Worm (Caenorhabditis elegans): ENCODE data around the gene ugt-30.
A peak's percentile ranks its signal among the peaks of the same experiment; 100 is the strongest.

ugt-30 gene

ce11 chrV:15143285-15143684 is 18.2 kb upstream of the ugt-30 start, which contains the start of gene K08F9.1:
Gene K08F9.1, minus strand, starts transcription at chrV:15143385.
- TF ChIP-seq zag-1 (tag; optimal IDR thresholded peaks at IDR 0.05) (no peak), pqm-1 (tag; optimal IDR thresholded peaks at IDR 0.05) (no peak), egl-27 (tag; optimal IDR thresholded peaks at IDR 0.05) (no peak), ceh-82 (tag; optimal IDR thresholded peaks at IDR 0.05) (no peak), nhr-23 (tag; optimal IDR thresholded peaks at IDR 0.05) (no peak), fos-1 (tag; optimal IDR thresholded peaks at IDR 0.05) (no peak), ZK546.5 (tag; optimal IDR thresholded peaks at IDR 0.05) (no peak), eor-1 (tag; optimal IDR thresholded peaks at IDR 0.05) (no peak), nhr-237 (tag; optimal IDR thresholded peaks at IDR 0.05) (no peak), mml-1 (tag; optimal IDR thresholded peaks at IDR 0.05) (no peak), lin-15B (tag; optimal IDR thresholded peaks at IDR 0.05) (no peak), snpc-4 (tag; optimal IDR thresholded peaks at IDR 0.05) (no peak), nhr-11 (tag; optimal IDR thresholded peaks at IDR 0.05) (no peak), skn-1 (tag; optimal IDR thresholded peaks at IDR 0.05) (no peak), nfya-1 (tag; optimal IDR thresholded peaks at IDR 0.05; ENCODE audit: insufficient read depth) (no peak), mdl-1 (tag; optimal IDR thresholded peaks at IDR 0.05) (no peak), nhr-67 (tag; optimal IDR thresholded peaks at IDR 0.05) (no peak), egl-5 (tag; optimal IDR thresholded peaks at IDR 0.05) (no peak), fkh-2 (tag; optimal IDR thresholded peaks at IDR 0.05) (no peak)

DNA sequence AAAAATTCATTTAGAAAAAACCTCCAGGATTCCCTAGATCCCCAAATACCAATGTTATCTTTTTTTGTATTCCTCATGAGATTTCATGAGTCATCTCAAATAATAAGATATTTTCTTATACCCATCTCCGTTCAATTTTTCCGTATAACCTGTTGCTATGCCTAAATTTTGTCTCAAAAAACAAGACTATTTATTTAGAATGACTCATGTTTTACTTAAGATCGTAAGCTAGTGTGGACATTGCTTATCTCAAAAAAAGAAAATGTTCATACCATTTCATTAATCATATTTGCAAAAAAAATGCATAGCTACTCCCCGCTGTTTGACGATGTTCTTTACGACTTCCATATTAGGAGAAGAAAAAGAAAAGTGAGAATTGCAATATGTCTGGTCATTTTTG is 15.2 kb upstream of the ugt-30 start, which contains the start of gene K08F9.3:
Gene K08F9.3 (plus strand): TSS at position 301 of the 400 bp plus-strand sequence.
- TF ChIP-seq skn-1 (tag; optimal IDR thresholded peaks at IDR 0.05) (no peak), elt-1 (tag; optimal IDR thresholded peaks at IDR 0.05) (no peak), ceh-9 (tag; optimal IDR thresholded peaks at IDR 0.05) (no peak), ztf-4 (tag; optimal IDR thresholded peaks at IDR 0.05) (no peak), nhr-28 (tag; optimal IDR thresholded peaks at IDR 0.05) (no peak), nhr-237 (tag; optimal IDR thresholded peaks at IDR 0.05) (no peak), ceh-16 (tag; optimal IDR thresholded peaks at IDR 0.05) (no peak), elt-2 (tag; optimal IDR thresholded peaks at IDR 0.05) (no peak), nhr-77 (tag; optimal IDR thresholded peaks at IDR 0.05) (no peak), pha-4 (tag; optimal IDR thresholded peaks at IDR 0.05) (no peak), mml-1 (tag; optimal IDR thresholded peaks at IDR 0.05) (no peak), nfya-1 (tag; optimal IDR thresholded peaks at IDR 0.05; ENCODE audit: insufficient read depth) (no peak), ceh-82 (tag; optimal IDR thresholded peaks at IDR 0.05) (no peak), snpc-4 (tag; optimal IDR thresholded peaks at IDR 0.05) (no peak), hmg-11 (tag; optimal IDR thresholded peaks at IDR 0.05) (no peak), sea-2 (GFP tag; optimal IDR thresholded peaks at IDR 0.05) (no peak), ZK546.5 (tag; optimal IDR thresholded peaks at IDR 0.05) (no peak), lin-15B (tag; optimal IDR thresholded peaks at IDR 0.05) (no peak), nhr-12 (tag; optimal IDR thresholded peaks at IDR 0.05) (no peak)

- TF ChIP-seq nhr-25 (tag; optimal IDR thresholded peaks at IDR 0.05) (no peak), elt-2 (tag; optimal IDR thresholded peaks at IDR 0.05) (peak; percentile 53), aly-2 (tag; optimal IDR thresholded peaks at IDR 0.05) (no peak), pha-4 (tag; optimal IDR thresholded peaks at IDR 0.05) (peak; percentile 60), nhr-237 (tag; optimal IDR thresholded peaks at IDR 0.05) (no peak), pqm-1 (tag; optimal IDR thresholded peaks at IDR 0.05) (peak; percentile 53)
These were observed 14.7 kb upstream of the ugt-30 start for ce11 chrV:15139811-15140210.

DNA sequence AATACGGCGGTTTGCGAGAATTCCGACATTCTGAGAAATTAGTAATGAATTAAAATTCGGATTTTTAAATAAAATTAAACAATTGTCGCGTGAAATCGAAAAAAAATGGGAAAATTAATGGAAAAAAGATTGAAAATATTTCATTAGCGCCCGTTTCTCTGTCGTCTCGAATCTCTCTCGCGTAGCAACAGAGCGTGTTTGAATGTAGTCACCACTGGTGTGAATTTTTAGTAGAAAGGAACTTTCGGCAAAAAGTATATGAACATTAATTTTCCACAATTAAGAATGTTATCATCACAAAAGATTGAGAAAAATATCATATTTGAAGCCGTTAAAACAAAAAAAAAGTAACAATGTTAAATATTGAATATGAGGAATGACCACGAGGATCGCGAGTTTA is 11.7 kb upstream of the ugt-30 start, which contains the start of gene aipl-1:
Gene aipl-1 (minus strand): TSS at position 30 of the 400 bp plus-strand sequence.
- TF ChIP-seq fos-1 (tag; optimal IDR thresholded peaks at IDR 0.05): no peak
- peak; percentile 60 for TF ChIP-seq fkh-10 (GFP tag; optimal IDR thresholded peaks at IDR 0.05)
- no peak for TF ChIP-seq zag-1 (tag; optimal IDR thresholded peaks at IDR 0.05)
- peak; percentile 9 for TF ChIP-seq skn-1 (tag; optimal IDR thresholded peaks at IDR 0.05)
- peak; percentile 39 for TF ChIP-seq jun-1 (tag; optimal IDR thresholded peaks at IDR 0.05)
- no peak for TF ChIP-seq nhr-77 (tag; optimal IDR thresholded peaks at IDR 0.05)
- TF ChIP-seq mml-1 (tag; optimal IDR thresholded peaks at IDR 0.05): no peak
- peak; percentile 53 for TF ChIP-seq lin-39 (tag; optimal IDR thresholded peaks at IDR 0.05)
- TF ChIP-seq egl-27 (tag; optimal IDR thresholded peaks at IDR 0.05): no peak
- no peak for TF ChIP-seq daf-12 (tag; optimal IDR thresholded peaks at IDR 0.05)
- no peak for TF ChIP-seq ceh-16 (tag; optimal IDR thresholded peaks at IDR 0.05)
- TF ChIP-seq pqm-1 (tag; optimal IDR thresholded peaks at IDR 0.05): peak; percentile 74
- no peak for TF ChIP-seq hmg-11 (tag; optimal IDR thresholded peaks at IDR 0.05)
- peak; percentile 94 for TF ChIP-seq lin-15B (tag; optimal IDR thresholded peaks at IDR 0.05)
- TF ChIP-seq R02D3.7 (tag; optimal IDR thresholded peaks at IDR 0.05): peak; percentile 69
- no peak for TF ChIP-seq unc-39 (tag; optimal IDR thresholded peaks at IDR 0.05)
- peak; percentile 75 for TF ChIP-seq nhr-23 (tag; optimal IDR thresholded peaks at IDR 0.05)
- no peak for TF ChIP-seq nhr-76 (tag; optimal IDR thresholded peaks at IDR 0.05)
- TF ChIP-seq elt-2 (tag; optimal IDR thresholded peaks at IDR 0.05): peak; percentile 43
- peak; percentile 34 for TF ChIP-seq ceh-82 (tag; optimal IDR thresholded peaks at IDR 0.05)
- no peak for TF ChIP-seq nhr-12 (tag; optimal IDR thresholded peaks at IDR 0.05)
- TF ChIP-seq snpc-4 (tag; optimal IDR thresholded peaks at IDR 0.05): peak; percentile 79
- TF ChIP-seq pha-4 (tag; optimal IDR thresholded peaks at IDR 0.05): peak; percentile 95
- TF ChIP-seq ceh-28 (tag; optimal IDR thresholded peaks at IDR 0.05): peak; percentile 42
- TF ChIP-seq nfya-1 (tag; optimal IDR thresholded peaks at IDR 0.05; ENCODE audit: insufficient read depth): peak; percentile 84
- TF ChIP-seq egl-5 (tag; optimal IDR thresholded peaks at IDR 0.05): peak; percentile 21
- no peak for TF ChIP-seq sea-2 (GFP tag; optimal IDR thresholded peaks at IDR 0.05)
- no peak for TF ChIP-seq fkh-2 (tag; optimal IDR thresholded peaks at IDR 0.05)
- peak in 1 of 3 experiments; percentile 66 for TF ChIP-seq elt-3 (tag; optimal IDR thresholded peaks at IDR 0.05)
- no peak for TF ChIP-seq ama-1 (optimal IDR thresholded peaks at IDR 0.05)
- no peak for TF ChIP-seq nhr-11 (tag; optimal IDR thresholded peaks at IDR 0.05)
- no peak for TF ChIP-seq lsy-12 (tag; optimal IDR thresholded peaks at IDR 0.05)
- TF ChIP-seq nhr-25 (tag; optimal IDR thresholded peaks at IDR 0.05): peak; percentile 66

All from whole organism, L3 larva.